Worm (Caenorhabditis elegans) whole organism, L4 larva: ENCODE results near the gene C16D9.9.

Source experiments
- ZK546.5 ChIP-seq, 2 experiments: sonication (generic microtip); optimal IDR thresholded peaks; 2 replicates each; lab custom pipeline; 2017; ENCODE audit warnings: missing biosample characterization in 2 of 2, missing genetic modification characterization in 2 of 2
- ama-1 ChIP-seq: fragments of 150-350 bp; optimal IDR thresholded peaks from 2 replicates; lab custom pipeline; 2014; ENCODE audit warnings: inconsistent platforms, mixed read lengths
- ceh-82 ChIP-seq: sonication (generic microtip); optimal IDR thresholded peaks from 2 replicates; lab custom pipeline; 2017; ENCODE audit warnings: missing biosample characterization, missing genetic modification characterization
- ces-1 ChIP-seq: fragments of 150-350 bp; sonication (generic microtip); optimal IDR thresholded peaks from 4 replicates; lab custom pipeline; 2014; ENCODE audit warnings: missing biosample characterization, missing genetic modification reagents, missing genetic modification characterization
- dmd-9 ChIP-seq: fragments of 200-800 bp; sonication (Bioruptor generic); IDR thresholded peaks from 2 replicates; pipeline ENCODE4 v1.3.6; 2022; ENCODE audit warnings: missing genetic modification reagents, missing genetic modification characterization, missing compliant biosample characterization
- dve-1 ChIP-seq: sonication (generic microtip); optimal IDR thresholded peaks from 2 replicates; lab custom pipeline; 2017; ENCODE audit warnings: antibody characterized with exemption, mild to moderate bottlenecking, missing genetic modification characterization, missing compliant biosample characterization; ENCODE audit not compliant: insufficient read depth
- fkh-10 ChIP-seq: fragments of 150-350 bp; optimal IDR thresholded peaks from 2 replicates; lab custom pipeline; 2014; ENCODE audit warnings: missing biosample characterization, missing genetic modification reagents, missing genetic modification characterization
- fos-1 ChIP-seq: fragments of 150-350 bp; optimal IDR thresholded peaks from 2 replicates; lab custom pipeline; 2014; ENCODE audit warnings: missing biosample characterization, missing genetic modification characterization
- mes-2 ChIP-seq: sonication (generic microtip); optimal IDR thresholded peaks from 2 replicates; lab custom pipeline; 2016; ENCODE audit warnings: missing genotype, mild to moderate bottlenecking, missing genetic modification characterization, missing compliant biosample characterization; ENCODE audit not compliant: poor library complexity, severe bottlenecking
- nhr-237 ChIP-seq: sonication (generic microtip); optimal IDR thresholded peaks from 2 replicates; lab custom pipeline; 2017; ENCODE audit warnings: missing biosample characterization, missing genetic modification characterization
- nhr-28 ChIP-seq: fragments of 150-350 bp; optimal IDR thresholded peaks from 2 replicates; lab custom pipeline; 2014; ENCODE audit warnings: missing biosample characterization, missing genetic modification characterization
- unc-130 ChIP-seq: sonication (generic microtip); optimal IDR thresholded peaks from 2 replicates; lab custom pipeline; 2016; ENCODE audit warnings: missing genetic modification reagents, missing genetic modification characterization, missing compliant biosample characterization
- unc-39 ChIP-seq: sonication (generic microtip); optimal IDR thresholded peaks from 2 replicates; lab custom pipeline; 2017; ENCODE audit warnings: missing biosample characterization, missing genetic modification characterization
- ztf-11 ChIP-seq: fragments of 150-350 bp; optimal IDR thresholded peaks from 2 replicates; lab custom pipeline; 2014; ENCODE audit warnings: missing biosample characterization, missing genetic modification characterization

- TF ChIP-seq nhr-237 (no peak), ztf-11 (tag; lab: Kevin White, UChicago) (no peak), unc-130 (GFP tag; lab: Kevin White, UChicago) (no peak), ceh-82 (no peak), mes-2 (no peak), fos-1 (tag; lab: Kevin White, UChicago) (no peak), ces-1 (no peak), dve-1 (tag; lab: Kevin White, UChicago) (no peak), fkh-10 (GFP tag; lab: Kevin White, UChicago) (no peak), nhr-28 (tag; lab: Kevin White, UChicago) (no peak), unc-39 (tag; lab: Kevin White, UChicago) (no peak), ama-1 (no peak), dmd-9 (GFP tag; lab: Robert Waterston, UW) (no peak), ZK546.5 (tag; optimal IDR thresholded peaks at IDR 0.05; lab: Kevin White, UChicago) (no peak)
Observed at ce11 chrV:8291764-8292163, 27.7 kb downstream of the C16D9.9 start, which contains the start of gene srg-33.
